Fruit fly (Drosophila melanogaster) whole organism, wandering third instar larva: ENCODE measurements around the gene Tnpo-SR.

Experiments used
- N ChIP-seq: fragments of >200 bp; optimal IDR thresholded peaks from 2 replicates; lab custom pipeline; 2018; ENCODE audit warnings: missing biosample characterization, missing external identifiers, missing genetic modification characterization
- br ChIP-seq: fragments of 200-800 bp; sonication (Bioruptor generic); optimal IDR thresholded peaks from 2 replicates; lab custom pipeline; 2016; ENCODE audit warnings: missing biosample characterization, missing genetic modification characterization
- brk ChIP-seq: fragments of 200-800 bp; sonication (Bioruptor generic); optimal IDR thresholded peaks from 2 replicates; lab custom pipeline; 2016; ENCODE audit warnings: missing biosample characterization, mild to moderate bottlenecking, missing genetic modification characterization
- foxo ChIP-seq, 2 experiments: fragments of 200-800 bp; sonication (Bioruptor generic); optimal IDR thresholded peaks; 2 replicates in 1 of 2; 3 replicates in 1 of 2; lab custom pipeline; 2016 to 2017; ENCODE audit warnings: missing biosample characterization in 2 of 2, missing genetic modification characterization in 2 of 2
- h ChIP-seq: fragments of 200-800 bp; sonication (Bioruptor generic); optimal IDR thresholded peaks from 3 replicates; lab custom pipeline; 2016; ENCODE audit warnings: missing biosample characterization, mild to moderate bottlenecking, missing genetic modification characterization
- pan ChIP-seq: fragments of >200 bp; optimal IDR thresholded peaks from 2 replicates; lab custom pipeline; 2017
- psq ChIP-seq: fragments of 200-800 bp; sonication (Bioruptor generic); optimal IDR thresholded peaks from 3 replicates; lab custom pipeline; 2017; ENCODE audit warnings: missing biosample characterization, mild to moderate bottlenecking, missing genetic modification characterization, moderate library complexity
- usp ChIP-seq: fragments of >200 bp; optimal IDR thresholded peaks from 2 replicates; lab custom pipeline; 2017; ENCODE audit warnings: missing biosample characterization, missing genetic modification characterization
- woc ChIP-seq: sonication (Bioruptor generic); optimal IDR thresholded peaks from 2 replicates; lab custom pipeline; 2016; ENCODE audit warnings: missing biosample characterization, mild to moderate bottlenecking, missing genetic modification characterization

- TF ChIP-seq br (no peak), brk (GFP tag; lab: Kevin White, UChicago) (no peak), h (no peak), foxo (GFP tag; optimal IDR thresholded peaks at IDR 0.05; lab: Kevin White, UChicago) (no peak), pan (lab: Kevin White, UChicago) (no peak), usp (GFP tag; lab: Kevin White, UChicago) (no peak), psq (GFP tag; lab: Kevin White, UChicago) (no peak), woc (GFP tag; lab: Kevin White, UChicago) (no peak), N (GFP tag; lab: Kevin White, UChicago) (no peak)
These were observed 32.4 kb upstream of the Tnpo-SR start for dm6 chr2L:2727364-2727763.
